Worm (Caenorhabditis elegans) whole organism, L1 larva: ENCODE measurements around the gene sto-6.

Experiments used
- dpl-1 ChIP-seq, 3 experiments: fragments of 150-350 bp in 2 of 3; sonication (generic microtip) in 1 of 3; optimal IDR thresholded peaks; 2 replicates each; lab custom pipeline; 2014 to 2017; ENCODE audit warnings: missing biosample characterization in 3 of 3, missing genetic modification characterization in 3 of 3, missing genetic modification reagents in 3 of 3
- fos-1 ChIP-seq: fragments of 150-350 bp; optimal IDR thresholded peaks from 2 replicates; lab custom pipeline; 2014; ENCODE audit warnings: missing biosample characterization, missing genetic modification characterization

ce11 chrX:11637721-11638120, 5.5 kb downstream of the sto-6 start:
- no peak for TF ChIP-seq dpl-1 (GFP tag; optimal IDR thresholded peaks at IDR 0.05; lab: Kevin White, UChicago)
- no peak for TF ChIP-seq fos-1
